Fruit fly (Drosophila melanogaster): ENCODE data around the gene CG3631.

CG3631 gene

dm6 chr3R:14886011-14886534 is 6.8 kb downstream of the CG3631 start, which contains the start of the genes Rrp6, CG33331 and CG33332 (continued):
- TF ChIP-seq cg (GFP tag; optimal IDR thresholded peaks at IDR 0.05), result peak; percentile 33
- TF ChIP-seq pum (GFP tag; optimal IDR thresholded peaks at IDR 0.05), result peak; percentile 46
- TF ChIP-seq pzg (GFP tag; optimal IDR thresholded peaks at IDR 0.05), result peak; percentile 70
- TF ChIP-seq ssp (GFP tag; IDR thresholded peaks at IDR 0.05), result no peak; the same call in 1 of the 2 replicates
- TF ChIP-seq gem (tag; optimal IDR thresholded peaks at IDR 0.05), result peak; percentile 80
- no peak for TF ChIP-seq CG1529 (GFP tag; optimal IDR thresholded peaks at IDR 0.05)
- TF ChIP-seq CG2202 (tag; optimal IDR thresholded peaks at IDR 0.05), result no peak
- TF ChIP-seq CG17186 (GFP tag; optimal IDR thresholded peaks at IDR 0.05), result peak; percentile 54
- peak; percentile 47 for TF ChIP-seq schlank (tag; optimal IDR thresholded peaks at IDR 0.05)
- peak; percentile 100 for TF ChIP-seq stwl (tag; optimal IDR thresholded peaks at IDR 0.05)
- peak; percentile 65; the same call in 2 of the 3 replicates for TF ChIP-seq dysf (GFP tag; IDR thresholded peaks at IDR 0.05)
- TF ChIP-seq tx (GFP tag; optimal IDR thresholded peaks at IDR 0.05), result peak; percentile 64
- TF ChIP-seq bigmax (GFP tag; optimal IDR thresholded peaks at IDR 0.05), result no peak
- peak; percentile 54 for TF ChIP-seq al (GFP tag; IDR thresholded peaks at IDR 0.05)
- TF ChIP-seq CG12299 (tag; optimal IDR thresholded peaks at IDR 0.05), result peak; percentile 58
- peak; percentile 66 for TF ChIP-seq fu2 (GFP tag; optimal IDR thresholded peaks at IDR 0.05)
- TF ChIP-seq CG2875 (GFP tag; optimal IDR thresholded peaks at IDR 0.05), result peak; percentile 5
- no peak for TF ChIP-seq CG17612 (GFP tag; IDR thresholded peaks at IDR 0.05)
- peak; percentile 43; the same call in 1 of the 2 replicates for TF ChIP-seq ranshi (GFP tag; IDR thresholded peaks at IDR 0.05)
- no peak for TF ChIP-seq CG10543 (GFP tag; optimal IDR thresholded peaks at IDR 0.05)
- peak; percentile 48; the same call in 1 of the 2 replicates for TF ChIP-seq CG7372 (GFP tag; IDR thresholded peaks at IDR 0.05)
- peak; percentile 57 for TF ChIP-seq CG7987 (GFP tag; optimal IDR thresholded peaks at IDR 0.05)
- peak; percentile 59 for TF ChIP-seq cwo (GFP tag; optimal IDR thresholded peaks at IDR 0.05)
- TF ChIP-seq h (optimal IDR thresholded peaks at IDR 0.05), result no peak
- peak; percentile 84 for TF ChIP-seq CG9817 (tag; optimal IDR thresholded peaks at IDR 0.05)
- no peak for TF ChIP-seq Asciz (GFP tag; optimal IDR thresholded peaks at IDR 0.05)
- TF ChIP-seq CG32532 (GFP tag; IDR thresholded peaks at IDR 0.05), result peak; percentile 74
- TF ChIP-seq Aef1 (GFP tag; IDR thresholded peaks at IDR 0.05), result peak; percentile 67
- no peak for TF ChIP-seq odd (GFP tag; optimal IDR thresholded peaks at IDR 0.05)
- TF ChIP-seq CG8388 (GFP tag; optimal IDR thresholded peaks at IDR 0.05), result peak; percentile 31
- peak; percentile 64 for TF ChIP-seq D19A (tag; optimal IDR thresholded peaks at IDR 0.05)
- TF ChIP-seq Dad (GFP tag; optimal IDR thresholded peaks at IDR 0.05), result peak; percentile 55
- peak; percentile 71 for TF ChIP-seq caup (GFP tag; optimal IDR thresholded peaks at IDR 0.05; ENCODE audit: severe bottlenecking)
- TF ChIP-seq lbe (GFP tag; optimal IDR thresholded peaks at IDR 0.05), result no peak
- TF ChIP-seq CG9727 (GFP tag; optimal IDR thresholded peaks at IDR 0.05), result peak; percentile 59
- no peak for TF ChIP-seq sim (GFP tag; IDR thresholded peaks at IDR 0.05)
- 0 out of 3 replicates have a peak, but pooled peaks have one; percentile 18 for TF ChIP-seq vnd (GFP tag; IDR thresholded peaks at IDR 0.05; ENCODE audit: partially characterized antibody)
- TF ChIP-seq Ets65A (GFP tag), result peak; percentile 97
- peak; percentile 48; the same call in 1 of the 2 replicates for TF ChIP-seq CG31224 (GFP tag; IDR thresholded peaks at IDR 0.05)
- peak; percentile 46 for TF ChIP-seq CG8944 (GFP tag; optimal IDR thresholded peaks at IDR 0.05)
- TF ChIP-seq ERR (GFP tag; optimal IDR thresholded peaks at IDR 0.05), result peak; percentile 15
- TF ChIP-seq CG8478 (optimal IDR thresholded peaks at IDR 0.05), result no peak
- peak; percentile 67 for TF ChIP-seq Chrac-16 (GFP tag; optimal IDR thresholded peaks at IDR 0.05)
- TF ChIP-seq az2 (GFP tag; optimal IDR thresholded peaks at IDR 0.05), result peak; percentile 60
- TF ChIP-seq CG7928 (GFP tag; optimal IDR thresholded peaks at IDR 0.05), result peak; percentile 83
- no peak for TF ChIP-seq Stat92E (GFP tag; optimal IDR thresholded peaks at IDR 0.05)
- peak; percentile 46 for TF ChIP-seq MESR4 (GFP tag; optimal IDR thresholded peaks at IDR 0.05)
- peak; percentile 43 for TF ChIP-seq Drgx (GFP tag; IDR thresholded peaks at IDR 0.05)
- no peak for TF ChIP-seq hkb (optimal IDR thresholded peaks at IDR 0.05)
- 0 out of 2 replicates have a peak, but pooled peaks have one; percentile 35 for TF ChIP-seq hkb (GFP tag; IDR thresholded peaks at IDR 0.05)
- TF ChIP-seq CG13123 (GFP tag; optimal IDR thresholded peaks at IDR 0.05), result peak; percentile 44
